Fruit fly (Drosophila melanogaster): ENCODE results near the gene disco-r.

disco-r gene

DNA sequence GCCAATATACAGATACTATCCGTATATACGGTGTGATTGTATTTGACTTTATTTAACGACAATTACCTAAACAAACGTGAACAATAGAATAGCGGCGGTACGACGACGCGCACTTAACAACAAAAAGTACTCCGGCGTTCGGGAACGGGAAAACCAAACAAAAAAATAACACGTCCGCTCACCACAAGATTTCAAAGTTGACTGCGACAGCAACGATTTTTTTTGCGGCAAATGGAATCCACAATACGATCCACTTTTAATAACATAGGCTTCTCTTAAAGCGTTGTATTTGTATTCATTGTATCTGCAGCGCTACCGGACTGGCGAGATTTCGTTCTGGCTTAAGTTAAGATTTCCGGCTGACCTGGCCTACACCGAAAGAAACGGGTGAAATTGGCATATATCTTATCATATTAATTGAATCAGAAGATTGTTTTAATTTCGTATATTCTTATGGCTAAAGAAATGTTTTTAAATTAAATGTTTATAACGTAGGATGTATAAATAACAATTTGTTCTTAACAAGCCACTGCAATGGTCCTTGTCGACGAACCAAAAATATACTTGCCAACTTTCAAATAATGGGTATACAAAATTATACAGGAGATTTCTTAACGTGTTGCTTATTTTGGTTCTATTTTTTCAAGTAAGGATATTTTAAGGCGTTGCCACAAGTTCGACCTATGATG is 43.9 kb downstream of the disco-r start, which contains the start of the genes CG42353 and CG42354 (continued):
- TF ChIP-seq Oli (tag; optimal IDR thresholded peaks at IDR 0.05) (peak; percentile 97), tx (GFP tag; optimal IDR thresholded peaks at IDR 0.05) (peak; percentile 87), tin (GFP tag; optimal IDR thresholded peaks at IDR 0.05) (peak; percentile 96), gsb (GFP tag; IDR thresholded peaks at IDR 0.05) (peak; percentile 90), mld (GFP tag; IDR thresholded peaks at IDR 0.05; ENCODE audit: partially characterized antibody) (peak; percentile 49; the same call in 1 of the 3 replicates), peb (GFP tag; IDR thresholded peaks at IDR 0.05) (peak; percentile 91), CG4707 (GFP tag; optimal IDR thresholded peaks at IDR 0.05) (peak; percentile 83), hkb (optimal IDR thresholded peaks at IDR 0.05) (no peak), hkb (GFP tag; IDR thresholded peaks at IDR 0.05) (peak; percentile 96), Dp (GFP tag; optimal IDR thresholded peaks at IDR 0.05) (peak; percentile 21), trem (tag; optimal IDR thresholded peaks at IDR 0.05) (peak; percentile 96), MTF-1 (GFP tag; optimal IDR thresholded peaks at IDR 0.05; ENCODE audit: borderline replicate concordance) (peak; percentile 87), CG9727 (GFP tag; optimal IDR thresholded peaks at IDR 0.05) (peak; percentile 97), CG17385 (GFP tag; optimal IDR thresholded peaks at IDR 0.05) (peak; percentile 92), gem (tag; optimal IDR thresholded peaks at IDR 0.05) (peak; percentile 99), CG2129 (GFP tag; IDR thresholded peaks at IDR 0.05; ENCODE audit: partially characterized antibody) (no peak), Adf1 (GFP tag; IDR thresholded peaks at IDR 0.05) (peak; percentile 76), ac (GFP tag; optimal IDR thresholded peaks at IDR 0.05) (peak; percentile 91), dysf (GFP tag; IDR thresholded peaks at IDR 0.05) (peak; percentile 97), CG4617 (GFP tag; optimal IDR thresholded peaks at IDR 0.05; ENCODE audit: borderline replicate concordance) (peak; percentile 87), CG31441 (GFP tag; IDR thresholded peaks at IDR 0.05) (peak; percentile 91), Ravus (GFP tag; IDR thresholded peaks at IDR 0.05) (peak; percentile 79), ara (GFP tag; IDR thresholded peaks at IDR 0.05) (peak; percentile 95), CG18011 (GFP tag; optimal IDR thresholded peaks at IDR 0.05) (peak; percentile 81), disco-r (GFP tag; optimal IDR thresholded peaks at IDR 0.05) (peak; percentile 97), D19A (tag; optimal IDR thresholded peaks at IDR 0.05) (peak; percentile 94), CG2678 (tag; optimal IDR thresholded peaks at IDR 0.05) (peak; percentile 97), Opbp (GFP tag; IDR thresholded peaks at IDR 0.05; ENCODE audit: partially characterized antibody) (peak; percentile 53; the same call in 1 of the 3 replicates), luna (GFP tag; optimal IDR thresholded peaks at IDR 0.05) (no peak), nau (GFP tag; optimal IDR thresholded peaks at IDR 0.05) (peak; percentile 89), eyg (GFP tag; optimal IDR thresholded peaks at IDR 0.05) (peak; percentile 63), cato (GFP tag; optimal IDR thresholded peaks at IDR 0.05; ENCODE audit: borderline replicate concordance) (peak; percentile 94), grau (tag; optimal IDR thresholded peaks at IDR 0.05) (peak; percentile 96), row (GFP tag; IDR thresholded peaks at IDR 0.05) (peak; percentile 96), Asciz (GFP tag; optimal IDR thresholded peaks at IDR 0.05) (peak; percentile 95), al (GFP tag; IDR thresholded peaks at IDR 0.05) (peak; percentile 88), Bdp1 (GFP tag; optimal IDR thresholded peaks at IDR 0.05) (peak; percentile 92), H2.0 (GFP tag; IDR thresholded peaks at IDR 0.05) (peak; percentile 90), CG32532 (GFP tag; IDR thresholded peaks at IDR 0.05) (peak; percentile 94), CG6683 (GFP tag; optimal IDR thresholded peaks at IDR 0.05) (peak; percentile 87), pita (GFP tag; optimal IDR thresholded peaks at IDR 0.05) (no peak), h (optimal IDR thresholded peaks at IDR 0.05) (no peak), sens (GFP tag) (peak; percentile 95), unpg (GFP tag; optimal IDR thresholded peaks at IDR 0.05) (peak; percentile 97), Hr39 (optimal IDR thresholded peaks at IDR 0.05) (no peak), Xrp1 (GFP tag; IDR thresholded peaks at IDR 0.05) (peak; percentile 97), cad (GFP tag; optimal IDR thresholded peaks at IDR 0.05) (no peak), Ptx1 (GFP tag; IDR thresholded peaks at IDR 0.05) (peak; percentile 95), Sox102F (GFP tag; optimal IDR thresholded peaks at IDR 0.05) (peak; percentile 96), CG8478 (optimal IDR thresholded peaks at IDR 0.05) (no peak), Atf3 (GFP tag; optimal IDR thresholded peaks at IDR 0.05) (peak; percentile 91)

Measured in whole organism, embryonic.